Fruit fly (Drosophila melanogaster) whole organism, embryonic: ENCODE data around the gene fz3.

ENCODE experiments used
- Ada2b ChIP-seq: fragments of 200-800 bp; sonication (Bioruptor generic); IDR thresholded peaks from 2 replicates; pipeline ENCODE4 v1.3.6; 2022; ENCODE audit warnings: missing biosample characterization, missing genetic modification characterization
- Aef1 ChIP-seq: fragments of 200-800 bp; sonication (Bioruptor generic); IDR thresholded peaks from 3 replicates; pipeline ENCODE4 v1.3.6; 2022; ENCODE audit warnings: missing biosample characterization, missing genetic modification characterization
- BtbVII ChIP-seq: fragments of 200-800 bp; sonication (Bioruptor generic); optimal IDR thresholded peaks from 3 replicates; lab custom pipeline; 2017; ENCODE audit warnings: missing biosample characterization, mild to moderate bottlenecking, missing genetic modification characterization
- CG10321 ChIP-seq: fragments of 200-800 bp; sonication (Bioruptor generic); IDR thresholded peaks from 2 replicates; pipeline ENCODE4 v1.3.6; 2022; ENCODE audit warnings: missing biosample characterization, missing genetic modification characterization
- CG10543 ChIP-seq: fragments of 200-800 bp; sonication (Bioruptor generic); optimal IDR thresholded peaks from 3 replicates; lab custom pipeline; 2017; ENCODE audit warnings: missing biosample characterization, mild to moderate bottlenecking, missing genetic modification characterization, moderate library complexity
- CG11560 ChIP-seq: fragments of 200-800 bp; sonication (Bioruptor generic); IDR thresholded peaks from 3 replicates; pipeline ENCODE4 v1.3.6; 2022; ENCODE audit warnings: missing biosample characterization, missing genetic modification characterization
- CG1233 ChIP-seq: fragments of 200-800 bp; sonication (Bioruptor generic); optimal IDR thresholded peaks from 4 replicates; lab custom pipeline; 2018; ENCODE audit warnings: missing biosample characterization, mild to moderate bottlenecking, missing genetic modification characterization
- CG12659 ChIP-seq: fragments of 200-800 bp; sonication (Bioruptor generic); optimal IDR thresholded peaks from 3 replicates; lab custom pipeline; 2017; ENCODE audit warnings: mild to moderate bottlenecking, missing biosample characterization, missing genetic modification reagents, missing genetic modification characterization
- CG12744 ChIP-seq: fragments of 200-800 bp; sonication (Bioruptor generic); optimal IDR thresholded peaks from 2 replicates; lab custom pipeline; 2016; ENCODE audit warnings: missing biosample characterization, missing genetic modification characterization
- CG13287 ChIP-seq: fragments of 200-800 bp; sonication (Bioruptor generic); IDR thresholded peaks from 2 replicates; pipeline ENCODE4 v1.3.6; 2022; ENCODE audit warnings: missing biosample characterization, missing genetic modification characterization; ENCODE audit not compliant: partially characterized antibody
- CG13424 ChIP-seq: fragments of 200-800 bp; sonication (Bioruptor generic); optimal IDR thresholded peaks from 2 replicates; lab custom pipeline; 2019; ENCODE audit warnings: missing biosample characterization, mild to moderate bottlenecking, missing genetic modification characterization, moderate library complexity
- CG1602 ChIP-seq: fragments of 200-800 bp; sonication (Bioruptor generic); optimal IDR thresholded peaks from 3 replicates; lab custom pipeline; 2016; ENCODE audit warnings: missing biosample characterization, missing genetic modification characterization
- CG2120 ChIP-seq: fragments of 200-800 bp; sonication (Bioruptor generic); optimal IDR thresholded peaks from 3 replicates; lab custom pipeline; 2016; ENCODE audit warnings: missing biosample characterization, missing genetic modification characterization
- CG31388 ChIP-seq: fragments of 200-800 bp; sonication (Bioruptor generic); optimal IDR thresholded peaks from 2 replicates; lab custom pipeline; 2016; ENCODE audit warnings: missing biosample characterization, missing genetic modification characterization
- CG6791 ChIP-seq: fragments of 200-800 bp; sonication (Bioruptor generic); IDR thresholded peaks from 3 replicates; pipeline ENCODE4 v1.3.6; 2022; ENCODE audit warnings: missing biosample characterization, missing genetic modification characterization; ENCODE audit not compliant: partially characterized antibody
- CG8290 ChIP-seq, 3 experiments: fragments of 200-800 bp; sonication (Bioruptor generic); optimal IDR thresholded peaks; 2 replicates each; lab custom pipeline; 2016 to 2019; ENCODE audit warnings: missing biosample characterization in 3 of 3, missing genetic modification characterization in 3 of 3, mild to moderate bottlenecking in 2 of 3, moderate library complexity in 1 of 3
- CG9727 ChIP-seq: fragments of 200-800 bp; sonication (Bioruptor generic); optimal IDR thresholded peaks from 3 replicates; lab custom pipeline; 2017; ENCODE audit warnings: missing biosample characterization, mild to moderate bottlenecking, missing genetic modification characterization
- Chrac-16 ChIP-seq: fragments of 200-800 bp; sonication (Bioruptor generic); optimal IDR thresholded peaks from 3 replicates; lab custom pipeline; 2016; ENCODE audit warnings: missing biosample characterization, missing genetic modification characterization
- Doc2 ChIP-seq: fragments of 200-800 bp; sonication (Bioruptor generic); IDR thresholded peaks from 2 replicates; pipeline ENCODE4 v1.3.6; 2022; ENCODE audit warnings: missing biosample characterization, missing genetic modification characterization
- Eip74EF ChIP-seq, 2 experiments: fragments of 200-800 bp in 1 of 2; fragments of >200 bp in 1 of 2; sonication (Bioruptor generic) in 1 of 2; optimal IDR thresholded peaks; 2 replicates each; lab custom pipeline; 2017 to 2019; ENCODE audit warnings: missing biosample characterization in 2 of 2, missing genetic modification characterization in 2 of 2, mild to moderate bottlenecking in 1 of 2, moderate library complexity in 1 of 2
- Gug ChIP-seq: fragments of 200-800 bp; sonication (Bioruptor generic); IDR thresholded peaks from 4 replicates; pipeline ENCODE4 v1.3.6; 2022; ENCODE audit warnings: missing biosample characterization, missing genetic modification characterization
- MTF-1 ChIP-seq: fragments of 200-800 bp; sonication (Bioruptor generic); optimal IDR thresholded peaks from 2 replicates; lab custom pipeline; 2018; ENCODE audit warnings: missing biosample characterization, mild to moderate bottlenecking, missing genetic modification characterization, borderline replicate concordance
- Myb ChIP-seq: fragments of 200-800 bp; sonication (Bioruptor generic); optimal IDR thresholded peaks from 2 replicates; lab custom pipeline; 2016; ENCODE audit warnings: missing biosample characterization, missing genetic modification characterization
- NC2β ChIP-seq: fragments of 200-800 bp; sonication (Bioruptor generic); optimal IDR thresholded peaks from 2 replicates; lab custom pipeline; 2016; ENCODE audit warnings: missing biosample characterization, missing genetic modification characterization
- Rfx ChIP-seq: fragments of 200-800 bp; sonication (Bioruptor generic); IDR thresholded peaks from 2 replicates; pipeline ENCODE4 v1.3.6; 2022; ENCODE audit warnings: missing biosample characterization, missing genetic modification characterization
- Tbp ChIP-seq: fragments of >200 bp; optimal IDR thresholded peaks from 2 replicates; lab custom pipeline; 2018; ENCODE audit warnings: missing biosample characterization, missing genetic modification characterization
- cad ChIP-seq: fragments of >200 bp; optimal IDR thresholded peaks from 2 replicates; lab custom pipeline; 2017; ENCODE audit warnings: missing biosample characterization, missing genetic modification characterization
- corto ChIP-seq: fragments of 200-800 bp; sonication (Bioruptor generic); optimal IDR thresholded peaks from 2 replicates; lab custom pipeline; 2016; ENCODE audit warnings: missing biosample characterization, mild to moderate bottlenecking, missing genetic modification characterization, moderate library complexity
- dysf ChIP-seq: fragments of 200-800 bp; sonication (Bioruptor generic); IDR thresholded peaks from 3 replicates; pipeline ENCODE4 v1.3.6; 2022; ENCODE audit warnings: missing biosample characterization, missing genetic modification characterization
- exex ChIP-seq: fragments of 200-800 bp; sonication (Bioruptor generic); optimal IDR thresholded peaks from 4 replicates; lab custom pipeline; 2018; ENCODE audit warnings: missing biosample characterization, mild to moderate bottlenecking, missing genetic modification characterization, moderate library complexity
- gsb-n ChIP-seq: fragments of 200-800 bp; sonication (Bioruptor generic); optimal IDR thresholded peaks from 3 replicates; lab custom pipeline; 2018; ENCODE audit warnings: missing biosample characterization, mild to moderate bottlenecking, missing genetic modification characterization
- h ChIP-seq: fragments of >200 bp; optimal IDR thresholded peaks from 2 replicates; lab custom pipeline; 2017
- hbn ChIP-seq: fragments of 200-800 bp; sonication (Bioruptor generic); IDR thresholded peaks from 2 replicates; pipeline ENCODE4 v1.3.6; 2022; ENCODE audit warnings: missing biosample characterization, missing genetic modification characterization; ENCODE audit not compliant: partially characterized antibody
- jing ChIP-seq: fragments of 200-800 bp; sonication (Bioruptor generic); optimal IDR thresholded peaks from 2 replicates; lab custom pipeline; 2018; ENCODE audit warnings: missing biosample characterization, mild to moderate bottlenecking, missing genetic modification characterization
- nau ChIP-seq: fragments of 200-800 bp; sonication (Bioruptor generic); optimal IDR thresholded peaks from 3 replicates; lab custom pipeline; 2017; ENCODE audit warnings: missing biosample characterization, mild to moderate bottlenecking, missing genetic modification characterization, missing genetic modification reagents
- otp ChIP-seq: fragments of 200-800 bp; sonication (Bioruptor generic); IDR thresholded peaks from 3 replicates; pipeline ENCODE4, ENCODE4 v1.3.6; 2022; ENCODE audit warnings: missing biosample characterization, missing genetic modification characterization
- pan ChIP-seq, 4 experiments: fragments of >200 bp in 3 of 4; fragments of 200-800 bp in 1 of 4; sonication (Bioruptor generic) in 1 of 4; optimal IDR thresholded peaks in 3 of 4; IDR thresholded peaks in 1 of 4; 2 replicates each; pipeline versions ENCODE4 v1.3.6 to Lab custom; 2017 to 2022; ENCODE audit warnings: missing biosample characterization in 2 of 4, missing genetic modification characterization in 2 of 4, mixed read lengths in 1 of 4
- pb ChIP-seq: fragments of 200-800 bp; sonication (Bioruptor generic); optimal IDR thresholded peaks from 3 replicates; lab custom pipeline; 2016; ENCODE audit warnings: missing biosample characterization, missing genetic modification characterization
- peb ChIP-seq: fragments of 200-800 bp; sonication (Bioruptor generic); IDR thresholded peaks from 2 replicates; pipeline ENCODE4 v1.3.6; 2022; ENCODE audit warnings: missing biosample characterization, missing genetic modification characterization
- phol ChIP-seq: fragments of 200-800 bp; sonication (Bioruptor generic); optimal IDR thresholded peaks from 3 replicates; lab custom pipeline; 2018; ENCODE audit warnings: missing biosample characterization, mild to moderate bottlenecking, missing genetic modification characterization, moderate library complexity
- prd ChIP-seq, 3 experiments: fragments of >200 bp in 2 of 3; fragments of 200-800 bp in 1 of 3; sonication (Bioruptor generic) in 1 of 3; optimal IDR thresholded peaks in 2 of 3; IDR thresholded peaks in 1 of 3; 2 replicates in 2 of 3; 3 replicates in 1 of 3; pipeline versions ENCODE4 v1.3.6 to Lab custom; 2017 to 2022; ENCODE audit warnings: missing biosample characterization in 1 of 3, missing genetic modification characterization in 1 of 3
- pum ChIP-seq: fragments of 200-800 bp; sonication (Bioruptor generic); optimal IDR thresholded peaks from 2 replicates; lab custom pipeline; 2016; ENCODE audit warnings: missing biosample characterization, missing genetic modification characterization
- seq ChIP-seq: fragments of 200-800 bp; sonication (Bioruptor generic); IDR thresholded peaks from 2 replicates; pipeline ENCODE4 v1.3.6; 2022; ENCODE audit warnings: missing biosample characterization, missing genetic modification characterization
- trh ChIP-seq: fragments of 200-800 bp; sonication (Bioruptor generic); optimal IDR thresholded peaks from 2 replicates; lab custom pipeline; 2016; ENCODE audit warnings: missing biosample characterization, missing genetic modification characterization
- tx ChIP-seq: fragments of 200-800 bp; sonication (Bioruptor generic); optimal IDR thresholded peaks from 2 replicates; lab custom pipeline; 2016; ENCODE audit warnings: missing biosample characterization, missing genetic modification characterization
- unpg ChIP-seq: fragments of 200-800 bp; sonication (Bioruptor generic); optimal IDR thresholded peaks from 3 replicates; lab custom pipeline; 2018; ENCODE audit warnings: missing biosample characterization, mild to moderate bottlenecking, missing genetic modification characterization, moderate library complexity
- vnd ChIP-seq: fragments of 200-800 bp; sonication (Bioruptor generic); IDR thresholded peaks from 3 replicates; pipeline ENCODE4 v1.3.6; 2022; ENCODE audit warnings: missing biosample characterization, missing genetic modification characterization; ENCODE audit not compliant: partially characterized antibody

The fz3 gene

dm6 chrX:755642-756332 lies 14.0 kb upstream of the fz3 start (continued):
- peak; percentile 75 for TF ChIP-seq Myb (GFP tag; lab: Kevin White, UChicago)
- TF ChIP-seq trh (GFP tag; lab: Kevin White, UChicago): peak; percentile 42
- peak; percentile 61 for TF ChIP-seq phol (tag; lab: Kevin White, UChicago)
- TF ChIP-seq CG8290 (GFP tag; optimal IDR thresholded peaks at IDR 0.05; lab: Kevin White, UChicago): peak; percentile 16
- peak in 1 of 2 experiments; percentile 89 for TF ChIP-seq CG8290 (tag; optimal IDR thresholded peaks at IDR 0.05; lab: Kevin White, UChicago)
- TF ChIP-seq Gug: peak; percentile 80; the same call in 3 of the 4 replicates
- peak; percentile 72 for TF ChIP-seq Ada2b (GFP tag; lab: Robert Waterston, UW)
- TF ChIP-seq Doc2 (GFP tag; lab: Robert Waterston, UW): peak; percentile 31; the same call in 1 of the 2 replicates
- peak; percentile 85 for TF ChIP-seq tx (GFP tag; lab: Kevin White, UChicago)
- no peak for TF ChIP-seq pan (optimal IDR thresholded peaks at IDR 0.05; lab: Kevin White, UChicago)
- peak in 1 of 2 experiments; percentile 89 for TF ChIP-seq pan (GFP tag; optimal IDR thresholded peaks at IDR 0.05 in 1 of 2, IDR thresholded peaks at IDR 0.05 in 1 of 2)
- TF ChIP-seq seq: peak; percentile 68
- TF ChIP-seq peb (GFP tag; lab: Robert Waterston, UW): peak; percentile 53; the same call in 1 of the 2 replicates
- peak; percentile 75 for TF ChIP-seq CG13424 (tag; lab: Kevin White, UChicago)
- TF ChIP-seq BtbVII (GFP tag; lab: Kevin White, UChicago): peak; percentile 89
- TF ChIP-seq CG11560: peak; percentile 80
- TF ChIP-seq Tbp (GFP tag; lab: Kevin White, UChicago): no peak
- peak; percentile 83 for TF ChIP-seq unpg (GFP tag; lab: Kevin White, UChicago)
- TF ChIP-seq vnd (GFP tag; lab: Robert Waterston, UW): no peak
- peak; percentile 64 for TF ChIP-seq MTF-1 (GFP tag; lab: Kevin White, UChicago)
- peak; percentile 97 for TF ChIP-seq Rfx
- peak; percentile 66 for TF ChIP-seq CG1233 (GFP tag; lab: Kevin White, UChicago)
- peak; percentile 46 for TF ChIP-seq CG1602 (GFP tag; lab: Kevin White, UChicago)
- TF ChIP-seq CG9727: peak; percentile 71
- TF ChIP-seq CG6791 (GFP tag; lab: Robert Waterston, UW): no peak
- peak in 1 of 2 experiments; percentile 45 for TF ChIP-seq Eip74EF (GFP tag; optimal IDR thresholded peaks at IDR 0.05; lab: Kevin White, UChicago)
- TF ChIP-seq exex (tag; lab: Kevin White, UChicago): peak; percentile 65
- TF ChIP-seq CG13287 (GFP tag; lab: Robert Waterston, UW): 0 out of 2 replicates have a peak, but pooled peaks have one; percentile 26
- TF ChIP-seq CG2120 (GFP tag; lab: Kevin White, UChicago): peak; percentile 98
- no peak for TF ChIP-seq hbn (GFP tag; lab: Robert Waterston, UW)
- TF ChIP-seq CG12744 (GFP tag; lab: Kevin White, UChicago): peak; percentile 80
- peak; percentile 83 for TF ChIP-seq CG10543 (GFP tag; lab: Kevin White, UChicago)
- TF ChIP-seq corto: peak; percentile 81
- peak; percentile 78 for TF ChIP-seq Aef1 (GFP tag; lab: Robert Waterston, UW)
- TF ChIP-seq Chrac-16 (GFP tag; lab: Kevin White, UChicago): peak; percentile 72
- TF ChIP-seq pum (GFP tag; lab: Kevin White, UChicago): peak; percentile 69
- peak; percentile 78 for TF ChIP-seq CG12659 (GFP tag; lab: Kevin White, UChicago)
- TF ChIP-seq nau (GFP tag; lab: Kevin White, UChicago): peak; percentile 66
- peak; percentile 68 for TF ChIP-seq CG31388
- TF ChIP-seq gsb-n (tag; lab: Kevin White, UChicago): peak; percentile 16
- TF ChIP-seq dysf (GFP tag; lab: Robert Waterston, UW): peak; percentile 90
- TF ChIP-seq otp (GFP tag; lab: Robert Waterston, UW): peak; percentile 86
- no peak for TF ChIP-seq h (lab: Kevin White, UChicago)
- no peak for TF ChIP-seq prd (optimal IDR thresholded peaks at IDR 0.05; lab: Kevin White, UChicago)
- TF ChIP-seq prd (GFP tag; IDR thresholded peaks at IDR 0.05; lab: Robert Waterston, UW): peak; percentile 85
- TF ChIP-seq pb (GFP tag; lab: Kevin White, UChicago): peak; percentile 74
- TF ChIP-seq cad (GFP tag; lab: Kevin White, UChicago): no peak
- TF ChIP-seq jing (GFP tag; lab: Kevin White, UChicago): peak; percentile 36
- TF ChIP-seq CG10321 (GFP tag; lab: Robert Waterston, UW): peak; percentile 65
- TF ChIP-seq NC2β: peak; percentile 72
